Worm (Caenorhabditis elegans): ENCODE results near the gene F57E7.4.

Gene F57E7.4

ce11 chrV:16499006-16499405 lies 18.2 kb upstream of the F57E7.4 start, which contains the start of gene F36D3.1 (continued):
- TF ChIP-seq F37D6.2 (tag; optimal IDR thresholded peaks at IDR 0.05) = no peak
- no peak for TF ChIP-seq php-3 (GFP tag; IDR thresholded peaks at IDR 0.05)
- TF ChIP-seq dmd-8 (GFP tag; IDR thresholded peaks at IDR 0.05) = no peak
- no peak for TF ChIP-seq Y105C5A.15 (GFP tag; IDR thresholded peaks at IDR 0.05)
- TF ChIP-seq lin-29 (GFP tag; IDR thresholded peaks at IDR 0.05) = no peak
- TF ChIP-seq nhr-28 (tag; optimal IDR thresholded peaks at IDR 0.05) = peak; percentile 25
- TF ChIP-seq T26A8.4 (GFP tag; IDR thresholded peaks at IDR 0.05) = no peak
- no peak for TF ChIP-seq aly-2 (tag; optimal IDR thresholded peaks at IDR 0.05)
- no peak for TF ChIP-seq gei-8 (GFP tag; optimal IDR thresholded peaks at IDR 0.05)
- peak; percentile 1 for TF ChIP-seq ztf-7 (tag; optimal IDR thresholded peaks at IDR 0.05)
- no peak for TF ChIP-seq F26F4.8 (GFP tag; conservative IDR thresholded peaks at IDR 0.05)
- TF ChIP-seq snpc-1.2 (GFP tag; IDR thresholded peaks at IDR 0.05) = no peak
- no peak for TF ChIP-seq hlh-11 (tag; optimal IDR thresholded peaks at IDR 0.05)
- TF ChIP-seq nhr-48 (tag; optimal IDR thresholded peaks at IDR 0.05) = no peak
- peak; percentile 16 for TF ChIP-seq hlh-30 (tag; optimal IDR thresholded peaks at IDR 0.05; ENCODE audit: insufficient read depth)
- no peak for TF ChIP-seq madf-5 (GFP tag; IDR thresholded peaks at IDR 0.05)
- TF ChIP-seq ZK546.5 (tag; optimal IDR thresholded peaks at IDR 0.05) = no peak
- TF ChIP-seq arid-1 (GFP tag; conservative IDR thresholded peaks at IDR 0.05) = no peak
- no peak for TF ChIP-seq unc-130 (GFP tag; optimal IDR thresholded peaks at IDR 0.05)
- TF ChIP-seq daf-12 (tag; optimal IDR thresholded peaks at IDR 0.05) = no peak
- TF ChIP-seq vab-7 (GFP tag; IDR thresholded peaks at IDR 0.05) = no peak
- TF ChIP-seq jun-1 (tag; optimal IDR thresholded peaks at IDR 0.05) = no peak
- TF ChIP-seq unc-62 (GFP tag; optimal IDR thresholded peaks at IDR 0.05 in 1 of 2) = peak in 1 of 2 experiments; percentile 3
- no peak for TF ChIP-seq unc-62 (tag; optimal IDR thresholded peaks at IDR 0.05)
- no peak for TF ChIP-seq lin-1 (GFP tag; IDR thresholded peaks at IDR 0.05)
- no peak for TF ChIP-seq lin-15B (tag; optimal IDR thresholded peaks at IDR 0.05)
- TF ChIP-seq skn-1 (tag; optimal IDR thresholded peaks at IDR 0.05) = no peak
- no peak for TF ChIP-seq fkh-10 (GFP tag; optimal IDR thresholded peaks at IDR 0.05)
- TF ChIP-seq ceh-82 (tag; optimal IDR thresholded peaks at IDR 0.05) = no peak
- no peak for TF ChIP-seq R02D3.7 (tag; optimal IDR thresholded peaks at IDR 0.05)
- TF ChIP-seq saeg-2 (GFP tag; IDR thresholded peaks at IDR 0.05) = no peak
- TF ChIP-seq Y75B8A.6 (GFP tag; IDR thresholded peaks at IDR 0.05) = no peak
- TF ChIP-seq mep-1 (tag; optimal IDR thresholded peaks at IDR 0.05) = no peak
- no peak for TF ChIP-seq T20F7.1 (GFP tag; optimal IDR thresholded peaks at IDR 0.05)
- TF ChIP-seq unc-39 (tag; optimal IDR thresholded peaks at IDR 0.05) = no peak
- no peak for TF ChIP-seq D1046.2 (GFP tag; IDR thresholded peaks at IDR 0.05)
- TF ChIP-seq mes-2 (tag; optimal IDR thresholded peaks at IDR 0.05; ENCODE audit: poor library complexity, severe bottlenecking) = peak; percentile 67
- TF ChIP-seq nhr-111 (GFP tag; optimal IDR thresholded peaks at IDR 0.05) = no peak
- no peak for TF ChIP-seq ceh-62 (tag; optimal IDR thresholded peaks at IDR 0.05)
- TF ChIP-seq lir-3 (tag; optimal IDR thresholded peaks at IDR 0.05) = no peak
- no peak for TF ChIP-seq attf-4 (tag; optimal IDR thresholded peaks at IDR 0.05)
- TF ChIP-seq egl-43 (GFP tag; IDR thresholded peaks at IDR 0.05) = no peak
- no peak for TF ChIP-seq ceh-20 (GFP tag; IDR thresholded peaks at IDR 0.05)

- no peak for TF ChIP-seq zag-1 (tag; optimal IDR thresholded peaks at IDR 0.05)
- TF ChIP-seq ceh-20 (GFP tag; IDR thresholded peaks at IDR 0.05) = no peak
- TF ChIP-seq nhr-102 (tag; optimal IDR thresholded peaks at IDR 0.05) = no peak
- no peak for TF ChIP-seq saeg-2 (GFP tag; IDR thresholded peaks at IDR 0.05)
- no peak for TF ChIP-seq daf-19 (GFP tag; conservative IDR thresholded peaks at IDR 0.05)
- TF ChIP-seq lsy-2 (tag; optimal IDR thresholded peaks at IDR 0.05) = no peak
- TF ChIP-seq aly-2 (tag; optimal IDR thresholded peaks at IDR 0.05) = no peak
- no peak for TF ChIP-seq nhr-6 (tag; optimal IDR thresholded peaks at IDR 0.05)
- no peak for TF ChIP-seq mes-2 (tag; optimal IDR thresholded peaks at IDR 0.05; ENCODE audit: poor library complexity, severe bottlenecking)
- TF ChIP-seq lin-13 (GFP tag; optimal IDR thresholded peaks at IDR 0.05) = no peak
Observed at ce11 chrV:16497504-16497903, 16.7 kb upstream of the F57E7.4 start, which contains the start of gene srh-136. TSS of gene srh-136 (minus strand) at chrV:16497596.
